Fruit fly (Drosophila melanogaster): ENCODE data around the gene CG12523.

Gene CG12523

dm6 chr3L:10822364-10823231 lies 21.6 kb downstream of the CG12523 start (continued):
- TF ChIP-seq Nf-YC (tag; optimal IDR thresholded peaks at IDR 0.05) = peak; percentile 55
- TF ChIP-seq salm (tag; optimal IDR thresholded peaks at IDR 0.05) = peak; percentile 48
- TF ChIP-seq CG11085 (GFP tag; IDR thresholded peaks at IDR 0.05) = peak; percentile 50; the same call in 1 of the 2 replicates
- TF ChIP-seq CG15514 (GFP tag; optimal IDR thresholded peaks at IDR 0.05) = peak; percentile 75
- no peak for TF ChIP-seq pfk (GFP tag; optimal IDR thresholded peaks at IDR 0.05)
- TF ChIP-seq dan (GFP tag; IDR thresholded peaks at IDR 0.05) = no peak
- TF ChIP-seq CG9727 (GFP tag; optimal IDR thresholded peaks at IDR 0.05) = peak; percentile 76
- TF ChIP-seq zf30C (GFP tag; optimal IDR thresholded peaks at IDR 0.05) = peak; percentile 70
- TF ChIP-seq luna (GFP tag; optimal IDR thresholded peaks at IDR 0.05) = no peak
- no peak for TF ChIP-seq fru (optimal IDR thresholded peaks at IDR 0.05)
- no peak for TF ChIP-seq fd64A (GFP tag; optimal IDR thresholded peaks at IDR 0.05)
- TF ChIP-seq wor (GFP tag; IDR thresholded peaks at IDR 0.05) = peak; percentile 63; the same call in 1 of the 2 replicates
- peak; percentile 86 for TF ChIP-seq vvl (GFP tag; IDR thresholded peaks at IDR 0.05)
- no peak for TF ChIP-seq Mes4 (GFP tag; optimal IDR thresholded peaks at IDR 0.05)
- TF ChIP-seq sens-2 (GFP tag; IDR thresholded peaks at IDR 0.05) = no peak
- TF ChIP-seq NfI (GFP tag; optimal IDR thresholded peaks at IDR 0.05) = peak; percentile 64
- peak; percentile 21 for TF ChIP-seq CG13123 (GFP tag; optimal IDR thresholded peaks at IDR 0.05)
- TF ChIP-seq BtbVII (GFP tag; optimal IDR thresholded peaks at IDR 0.05) = peak; percentile 81
- TF ChIP-seq Ets65A (GFP tag) = peak; percentile 70
- peak; percentile 54; the same call in 1 of the 3 replicates for TF ChIP-seq C15 (GFP tag; IDR thresholded peaks at IDR 0.05)
- TF ChIP-seq bbx (GFP tag; IDR thresholded peaks at IDR 0.05; ENCODE audit: partially characterized antibody) = no peak
- TF ChIP-seq D19B (GFP tag; optimal IDR thresholded peaks at IDR 0.05) = peak; percentile 57
- TF ChIP-seq ems (GFP tag; optimal IDR thresholded peaks at IDR 0.05) = peak; percentile 15
- TF ChIP-seq chinmo (GFP tag; IDR thresholded peaks at IDR 0.05; ENCODE audit: partially characterized antibody) = no peak
- TF ChIP-seq bigmax (GFP tag; optimal IDR thresholded peaks at IDR 0.05) = no peak
- TF ChIP-seq CG9876 (GFP tag; optimal IDR thresholded peaks at IDR 0.05) = no peak
- no peak for TF ChIP-seq inv (GFP tag; IDR thresholded peaks at IDR 0.05; ENCODE audit: partially characterized antibody)
- TF ChIP-seq stwl (tag; optimal IDR thresholded peaks at IDR 0.05) = no peak
- TF ChIP-seq CG12236 (GFP tag; optimal IDR thresholded peaks at IDR 0.05) = no peak
- peak; percentile 52 for TF ChIP-seq odd (GFP tag; optimal IDR thresholded peaks at IDR 0.05)
- peak; percentile 12 to 34 for TF ChIP-seq chif (GFP tag; optimal IDR thresholded peaks at IDR 0.05)
- peak in 1 of 2 experiments; percentile 68 for TF ChIP-seq Eip74EF (GFP tag; optimal IDR thresholded peaks at IDR 0.05)
- no peak for TF ChIP-seq Mad (GFP tag; optimal IDR thresholded peaks at IDR 0.05)
- no peak for TF ChIP-seq ro (GFP tag; IDR thresholded peaks at IDR 0.05)
- TF ChIP-seq CG3163 (GFP tag; optimal IDR thresholded peaks at IDR 0.05) = no peak
- TF ChIP-seq CG14860 (GFP tag; IDR thresholded peaks at IDR 0.05; ENCODE audit: partially characterized antibody) = 0 out of 3 replicates have a peak, but pooled peaks have one; percentile 37
- peak; percentile 64 for TF ChIP-seq ssp (GFP tag; IDR thresholded peaks at IDR 0.05)
- no peak for TF ChIP-seq Hmx (GFP tag; optimal IDR thresholded peaks at IDR 0.05)
- TF ChIP-seq CG2199 (GFP tag; IDR thresholded peaks at IDR 0.05) = no peak
- peak; percentile 40 for TF ChIP-seq Dad (GFP tag; optimal IDR thresholded peaks at IDR 0.05)
- 0 out of 3 replicates have a peak, but pooled peaks have one; percentile 23 for TF ChIP-seq gce (GFP tag; IDR thresholded peaks at IDR 0.05)
- TF ChIP-seq CG10654 (GFP tag; optimal IDR thresholded peaks at IDR 0.05) = peak; percentile 47
- TF ChIP-seq br (optimal IDR thresholded peaks at IDR 0.05) = no peak
- peak; percentile 65; the same call in 2 of the 3 replicates for TF ChIP-seq CG11560 (tag; IDR thresholded peaks at IDR 0.05)
- peak; percentile 67 for TF ChIP-seq CG6683 (GFP tag; optimal IDR thresholded peaks at IDR 0.05)
- no peak for TF ChIP-seq da (GFP tag; optimal IDR thresholded peaks at IDR 0.05)
- TF ChIP-seq CG17385 (GFP tag; optimal IDR thresholded peaks at IDR 0.05) = peak; percentile 66
- peak; percentile 62 for TF ChIP-seq CG4328 (GFP tag; optimal IDR thresholded peaks at IDR 0.05)
- TF ChIP-seq CG2678 (tag; optimal IDR thresholded peaks at IDR 0.05) = peak; percentile 91
